Worm (Caenorhabditis elegans) whole organism, L3 larva: ENCODE measurements around the gene cysl-2.

Experiments
- ceh-16 ChIP-seq: sonication (generic microtip); optimal IDR thresholded peaks from 2 replicates; lab custom pipeline; 2017; ENCODE audit warnings: missing biosample characterization, missing genetic modification characterization
- ceh-9 ChIP-seq: sonication (generic microtip); optimal IDR thresholded peaks from 2 replicates; lab custom pipeline; 2018; ENCODE audit warnings: missing biosample characterization, missing genetic modification characterization
- daf-12 ChIP-seq: fragments of 150-350 bp; optimal IDR thresholded peaks from 2 replicates; lab custom pipeline; 2014; ENCODE audit warnings: missing biosample characterization, missing genetic modification reagents, missing genetic modification characterization
- egl-5 ChIP-seq: fragments of 150-350 bp; optimal IDR thresholded peaks from 2 replicates; lab custom pipeline; 2017; ENCODE audit warnings: missing biosample characterization, missing genetic modification reagents, missing genetic modification characterization, inconsistent platforms
- elt-1 ChIP-seq: fragments of 150-350 bp; optimal IDR thresholded peaks from 2 replicates; lab custom pipeline; 2014; ENCODE audit warnings: missing biosample characterization, missing genetic modification characterization
- elt-2 ChIP-seq: sonication (generic microtip); optimal IDR thresholded peaks from 2 replicates; lab custom pipeline; 2016; ENCODE audit warnings: missing genetic modification reagents, mild to moderate bottlenecking, missing genetic modification characterization, missing compliant biosample characterization
- elt-3 ChIP-seq, 3 experiments: fragments of 150-350 bp in 1 of 3; sonication (generic microtip) in 2 of 3; optimal IDR thresholded peaks; 2 replicates in 2 of 3; 4 replicates in 1 of 3; lab custom pipeline; 2014 to 2017; ENCODE audit warnings: missing biosample characterization in 3 of 3, missing genetic modification characterization in 3 of 3
- fkh-10 ChIP-seq: sonication (generic microtip); optimal IDR thresholded peaks from 2 replicates; lab custom pipeline; 2017; ENCODE audit warnings: missing biosample characterization, missing genetic modification reagents, missing genetic modification characterization
- fos-1 ChIP-seq: fragments of 150-350 bp; optimal IDR thresholded peaks from 2 replicates; lab custom pipeline; 2014; ENCODE audit warnings: missing biosample characterization, missing genetic modification characterization
- hmg-11 ChIP-seq: sonication (generic microtip); optimal IDR thresholded peaks from 2 replicates; lab custom pipeline; 2016; ENCODE audit warnings: missing genetic modification characterization, missing compliant biosample characterization
- lin-15B ChIP-seq: fragments of 150-350 bp; optimal IDR thresholded peaks from 2 replicates; lab custom pipeline; 2014; ENCODE audit warnings: missing biosample characterization, missing genetic modification characterization
- lin-39 ChIP-seq: fragments of 150-350 bp; optimal IDR thresholded peaks from 2 replicates; lab custom pipeline; 2018; ENCODE audit warnings: missing biosample characterization, missing genetic modification reagents, missing genetic modification characterization
- mdl-1 ChIP-seq: fragments of 150-350 bp; optimal IDR thresholded peaks from 2 replicates; lab custom pipeline; 2014; ENCODE audit warnings: missing biosample characterization, missing genetic modification characterization
- nfya-1 ChIP-seq: sonication (generic microtip); optimal IDR thresholded peaks from 2 replicates; lab custom pipeline; 2017; ENCODE audit warnings: missing genetic modification characterization, mild to moderate bottlenecking, missing compliant biosample characterization, antibody characterized with exemption, moderate library complexity; ENCODE audit not compliant: insufficient read depth
- nhr-11 ChIP-seq: fragments of 150-350 bp; optimal IDR thresholded peaks from 2 replicates; lab custom pipeline; 2014; ENCODE audit warnings: missing biosample characterization, missing genetic modification characterization
- nhr-12 ChIP-seq: fragments of 150-350 bp; optimal IDR thresholded peaks from 2 replicates; lab custom pipeline; 2014; ENCODE audit warnings: missing biosample characterization, missing genetic modification characterization
- nhr-237 ChIP-seq: fragments of 150-350 bp; optimal IDR thresholded peaks from 2 replicates; lab custom pipeline; 2014; ENCODE audit warnings: missing biosample characterization, missing genetic modification characterization
- nhr-25 ChIP-seq: sonication (generic microtip); optimal IDR thresholded peaks from 2 replicates; lab custom pipeline; 2017; ENCODE audit warnings: missing biosample characterization, missing genetic modification characterization
- nhr-43 ChIP-seq: sonication (generic microtip); optimal IDR thresholded peaks from 2 replicates; lab custom pipeline; 2016; ENCODE audit warnings: mild to moderate bottlenecking, missing genetic modification characterization, missing compliant biosample characterization; ENCODE audit not compliant: poor library complexity, severe bottlenecking
- nhr-67 ChIP-seq: fragments of 150-350 bp; optimal IDR thresholded peaks from 2 replicates; lab custom pipeline; 2014; ENCODE audit warnings: missing biosample characterization, missing genetic modification characterization
- pqm-1 ChIP-seq: fragments of 150-350 bp; optimal IDR thresholded peaks from 2 replicates; lab custom pipeline; 2017; ENCODE audit warnings: missing biosample characterization, missing genetic modification characterization, inconsistent platforms
- tbx-2 ChIP-seq: sonication (generic microtip); optimal IDR thresholded peaks from 2 replicates; lab custom pipeline; 2016; ENCODE audit warnings: mild to moderate bottlenecking, missing genetic modification characterization, missing compliant biosample characterization
- unc-62 ChIP-seq: fragments of 150-350 bp; sonication (generic microtip); optimal IDR thresholded peaks from 4 replicates; lab custom pipeline; 2014; ENCODE audit warnings: missing biosample characterization, missing genetic modification reagents, missing genetic modification characterization
- ztf-11 ChIP-seq: fragments of 150-350 bp; optimal IDR thresholded peaks from 2 replicates; lab custom pipeline; 2014; ENCODE audit warnings: missing biosample characterization, missing genetic modification characterization
- ztf-4 ChIP-seq: fragments of 150-350 bp; optimal IDR thresholded peaks from 2 replicates; lab custom pipeline; 2014; ENCODE audit warnings: missing biosample characterization, missing genetic modification characterization

cysl-2 gene

DNA sequence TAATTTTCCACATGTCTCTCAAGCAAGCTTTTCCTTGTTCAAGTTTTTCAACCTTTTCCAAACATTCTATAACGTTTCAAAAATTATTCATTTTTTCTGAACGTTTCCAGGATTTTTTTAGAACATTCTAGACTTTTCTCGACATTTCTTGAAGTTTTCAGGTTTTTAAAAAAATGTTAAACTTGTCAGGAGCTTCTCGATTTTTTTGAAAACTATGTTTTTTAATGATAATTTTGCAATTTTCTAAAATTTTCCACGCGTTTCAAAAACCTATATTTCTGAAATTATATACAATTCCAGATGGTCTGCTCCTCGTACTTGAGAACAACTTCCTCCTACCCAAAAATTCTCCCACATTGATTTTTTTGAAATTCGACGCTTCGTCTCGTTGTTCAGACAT is 38.9 kb downstream of the cysl-2 start, which contains the start of gene dmsr-6:
dmsr-6 (plus strand) TSS at position 301 of the 400 bp plus-strand sequence.
- no peak for TF ChIP-seq hmg-11 (tag; lab: Kevin White, UChicago)
- TF ChIP-seq nhr-43 (tag; lab: Kevin White, UChicago), result no peak
- TF ChIP-seq nhr-12, result no peak
- no peak for TF ChIP-seq pqm-1 (tag; lab: Kevin White, UChicago)
- no peak for TF ChIP-seq daf-12 (tag; lab: Kevin White, UChicago)
- TF ChIP-seq nhr-25 (tag; lab: Kevin White, UChicago), result no peak
- no peak for TF ChIP-seq lin-39 (tag; lab: Kevin White, UChicago)
- TF ChIP-seq nfya-1 (tag; lab: Kevin White, UChicago), result no peak
- no peak for TF ChIP-seq egl-5 (tag; lab: Kevin White, UChicago)
- TF ChIP-seq ceh-9 (tag; lab: Kevin White, UChicago), result no peak
- no peak for TF ChIP-seq elt-3 (tag; optimal IDR thresholded peaks at IDR 0.05; lab: Kevin White, UChicago)
- no peak for TF ChIP-seq nhr-11 (tag; lab: Kevin White, UChicago)
- TF ChIP-seq lin-15B (tag; lab: Kevin White, UChicago), result no peak
- TF ChIP-seq mdl-1 (tag; lab: Kevin White, UChicago), result no peak
- no peak for TF ChIP-seq fos-1 (tag; lab: Kevin White, UChicago)
- no peak for TF ChIP-seq nhr-67
- no peak for TF ChIP-seq tbx-2
- no peak for TF ChIP-seq ztf-4 (tag; lab: Kevin White, UChicago)
- no peak for TF ChIP-seq elt-1 (tag; lab: Kevin White, UChicago)
- no peak for TF ChIP-seq nhr-237

ce11 chrII:14451934-14452333 is 42.3 kb downstream of the cysl-2 start:
- TF ChIP-seq ztf-11 (tag; lab: Kevin White, UChicago) (no peak), ztf-4 (tag; lab: Kevin White, UChicago) (no peak), fkh-10 (GFP tag; lab: Kevin White, UChicago) (peak; percentile 22), ceh-16 (no peak), unc-62 (no peak), elt-2 (tag; lab: Kevin White, UChicago) (no peak)
- TF ChIP-seq, all 47 proteins: peak for 1
